Worm (Caenorhabditis elegans): Measurements from ENCODE around the gene C28H8.8.

C28H8.8 gene

DNA sequence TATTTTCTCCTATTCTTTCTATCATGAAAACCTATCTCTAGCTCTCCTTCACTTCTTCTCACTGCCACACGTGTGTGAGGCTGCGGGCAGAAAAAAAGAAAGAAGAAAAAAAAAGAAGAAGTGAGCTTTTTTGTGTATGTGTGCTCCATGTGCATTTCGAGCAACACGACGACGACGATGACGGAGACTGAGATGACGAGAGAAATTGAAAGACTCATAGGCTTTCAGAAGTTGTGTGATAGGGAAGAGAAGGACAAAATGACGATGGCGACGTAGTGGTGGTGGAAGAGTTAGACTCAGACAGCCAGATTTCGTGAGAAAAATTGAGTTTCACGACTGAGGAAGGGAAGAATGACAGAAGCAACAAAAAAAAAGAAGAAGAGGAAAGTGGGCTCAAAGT, 43.1 kb downstream of the C28H8.8 start (continued):
- TF ChIP-seq ceh-63 (GFP tag; optimal IDR thresholded peaks at IDR 0.05) (no peak), nhr-77 (tag; optimal IDR thresholded peaks at IDR 0.05) (no peak), Y116A8C.19 (tag; optimal IDR thresholded peaks at IDR 0.05; ENCODE audit: borderline replicate concordance) (no peak), ces-1 (GFP tag; optimal IDR thresholded peaks at IDR 0.05) (no peak)

DNA sequence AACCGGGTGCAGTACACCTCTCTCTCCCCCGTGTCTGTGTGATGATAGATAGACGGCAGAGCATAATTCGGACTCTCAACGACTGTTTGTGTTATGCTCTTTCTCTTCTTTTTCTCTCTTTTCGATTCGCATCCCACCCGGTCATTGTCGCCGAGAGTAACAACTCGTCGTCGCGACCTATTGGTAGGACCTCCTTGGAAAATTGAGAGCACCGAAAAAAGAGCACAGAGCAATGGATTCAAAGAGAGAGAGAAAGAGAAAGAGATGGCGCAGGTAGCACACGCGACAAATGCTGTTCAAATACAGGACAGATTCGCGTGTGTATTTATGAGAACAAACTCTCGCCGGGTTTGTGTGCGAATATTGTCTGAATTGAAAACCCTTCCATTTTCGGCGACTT, 44.9 kb downstream of the C28H8.8 start:
- TF ChIP-seq mep-1 (tag; optimal IDR thresholded peaks at IDR 0.05) (peak; percentile 40), rnt-1 (tag; optimal IDR thresholded peaks at IDR 0.05) (peak; percentile 18), sox-4 (tag; optimal IDR thresholded peaks at IDR 0.05) (no peak), nhr-47 (tag; optimal IDR thresholded peaks at IDR 0.05) (peak; percentile 13), dpl-1 (GFP tag; optimal IDR thresholded peaks at IDR 0.05) (no peak), fkh-8 (tag; optimal IDR thresholded peaks at IDR 0.05) (peak; percentile 10), skn-1 (tag; optimal IDR thresholded peaks at IDR 0.05) (peak; percentile 19), elt-3 (tag; optimal IDR thresholded peaks at IDR 0.05) (no peak), nhr-77 (tag; optimal IDR thresholded peaks at IDR 0.05) (peak; percentile 11), lsy-2 (tag; optimal IDR thresholded peaks at IDR 0.05) (peak in 1 of 2 experiments; percentile 31), aha-1 (tag; optimal IDR thresholded peaks at IDR 0.05) (no peak), ceh-8 (GFP tag; optimal IDR thresholded peaks at IDR 0.05) (no peak), tbx-2 (tag; optimal IDR thresholded peaks at IDR 0.05) (peak; percentile 55), mdl-1 (tag; optimal IDR thresholded peaks at IDR 0.05) (peak in 1 of 2 experiments; percentile 62), nhr-20 (tag; optimal IDR thresholded peaks at IDR 0.05) (peak; percentile 34), efl-1 (optimal IDR thresholded peaks at IDR 0.05) (peak in 1 of 2 experiments; percentile 4), efl-1 (GFP tag; optimal IDR thresholded peaks at IDR 0.05 in 1 of 2) (peak in 1 of 2 experiments; percentile 94), ztf-11 (tag; optimal IDR thresholded peaks at IDR 0.05) (no peak), nhr-71 (tag; optimal IDR thresholded peaks at IDR 0.05) (peak; percentile 70), lin-14 (GFP tag; optimal IDR thresholded peaks at IDR 0.05) (peak; percentile 75), lin-13 (GFP tag; optimal IDR thresholded peaks at IDR 0.05) (no peak), nhr-19 (GFP tag; conservative IDR thresholded peaks at IDR 0.05) (0 out of 2 replicates have a peak, but pooled peaks have one; percentile 2)

DNA sequence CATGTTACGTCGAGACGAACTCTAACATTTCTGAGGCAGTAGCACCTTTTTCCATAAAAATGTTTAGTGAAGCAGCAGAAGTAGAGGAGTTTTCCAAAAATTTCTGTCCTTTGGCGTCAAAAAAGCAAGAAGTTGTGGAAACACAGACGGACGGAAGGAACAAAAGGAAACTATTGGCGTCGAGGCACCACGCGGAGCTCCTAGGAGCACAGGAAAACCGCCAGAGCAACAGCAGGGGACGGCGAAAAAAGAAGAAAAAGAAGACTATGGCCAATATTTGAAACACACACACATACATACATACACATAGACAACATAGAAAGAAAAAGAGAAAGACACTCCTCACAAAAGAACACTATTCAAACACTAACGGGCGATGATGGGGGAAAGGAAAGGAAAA, 45.7 kb downstream of the C28H8.8 start:
- TF ChIP-seq grh-1 (GFP tag; IDR thresholded peaks at IDR 0.05) (0 out of 2 replicates have a peak, but pooled peaks have one; percentile 27), dpl-1 (GFP tag; optimal IDR thresholded peaks at IDR 0.05) (peak in 1 of 3 experiments; percentile 5), ztf-11 (tag; optimal IDR thresholded peaks at IDR 0.05) (no peak), unc-130 (tag; optimal IDR thresholded peaks at IDR 0.05) (no peak), lin-39 (tag; optimal IDR thresholded peaks at IDR 0.05) (no peak), hlh-4 (tag; optimal IDR thresholded peaks at IDR 0.05) (no peak), nhr-85 (tag) (peak; percentile 44), unc-86 (tag; optimal IDR thresholded peaks at IDR 0.05) (no peak), F16B12.6 (tag; optimal IDR thresholded peaks at IDR 0.05) (no peak), xbp-1 (tag; optimal IDR thresholded peaks at IDR 0.05) (no peak), lin-14 (GFP tag; optimal IDR thresholded peaks at IDR 0.05) (peak; percentile 53), rnt-1 (tag; optimal IDR thresholded peaks at IDR 0.05) (no peak), nhr-71 (tag; optimal IDR thresholded peaks at IDR 0.05) (peak; percentile 9), efl-1 (optimal IDR thresholded peaks at IDR 0.05) (no peak), efl-1 (GFP tag; optimal IDR thresholded peaks at IDR 0.05 in 1 of 2) (peak in 1 of 2 experiments; percentile 51), lin-15B (tag; optimal IDR thresholded peaks at IDR 0.05) (no peak), snu-23 (GFP tag; optimal IDR thresholded peaks at IDR 0.05) (no peak), elt-3 (tag; optimal IDR thresholded peaks at IDR 0.05) (no peak), unc-62 (GFP tag; optimal IDR thresholded peaks at IDR 0.05) (no peak), vab-15 (tag; optimal IDR thresholded peaks at IDR 0.05) (no peak), lin-35 (GFP tag; optimal IDR thresholded peaks at IDR 0.05) (peak in 1 of 2 experiments; percentile 4), hpl-2 (GFP tag; optimal IDR thresholded peaks at IDR 0.05) (no peak), unc-30 (tag; optimal IDR thresholded peaks at IDR 0.05) (no peak)
